Worm (Caenorhabditis elegans): ENCODE measurements around the gene T28D9.11.

ce11 chrII:6528629-6529028 is 36.8 kb upstream of the T28D9.11 start, which contains the start of gene C56E6.4:
- TF ChIP-seq unc-62 (GFP tag; optimal IDR thresholded peaks at IDR 0.05 in 1 of 2) (no peak), unc-62 (tag; optimal IDR thresholded peaks at IDR 0.05) (no peak), madf-5 (GFP tag; IDR thresholded peaks at IDR 0.05) (no peak), zfp-3 (GFP tag; conservative IDR thresholded peaks at IDR 0.05) (no peak), mep-1 (tag; optimal IDR thresholded peaks at IDR 0.05) (no peak), aha-1 (tag) (no peak), ama-1 (optimal IDR thresholded peaks at IDR 0.05) (no peak), dmd-9 (GFP tag; IDR thresholded peaks at IDR 0.05) (no peak), php-3 (GFP tag; IDR thresholded peaks at IDR 0.05) (no peak), mdl-1 (tag; optimal IDR thresholded peaks at IDR 0.05) (no peak), egl-43 (GFP tag; IDR thresholded peaks at IDR 0.05) (no peak)
